Worm (Caenorhabditis elegans): Measurements from ENCODE around the gene F58E6.4.

The F58E6.4 gene

ce11 chrV:9740858-9741257 lies 9.3 kb downstream of the F58E6.4 start, which contains the start of gene sta-2 (continued):
- TF ChIP-seq hlh-17 (GFP tag; optimal IDR thresholded peaks at IDR 0.05; ENCODE audit: borderline replicate concordance), result no peak
- TF ChIP-seq dpl-1 (GFP tag; optimal IDR thresholded peaks at IDR 0.05), result no peak
- peak; percentile 66 for TF ChIP-seq snu-23 (GFP tag; optimal IDR thresholded peaks at IDR 0.05)
- TF ChIP-seq F16B12.6 (tag; optimal IDR thresholded peaks at IDR 0.05), result no peak
- TF ChIP-seq lsy-2 (tag; optimal IDR thresholded peaks at IDR 0.05), result peak in 1 of 2 experiments; percentile 48
- peak; percentile 69 for TF ChIP-seq lin-14 (GFP tag; optimal IDR thresholded peaks at IDR 0.05)
- TF ChIP-seq ceh-82 (tag; optimal IDR thresholded peaks at IDR 0.05), result no peak
- no peak for TF ChIP-seq mep-1 (tag; optimal IDR thresholded peaks at IDR 0.05)
- no peak for TF ChIP-seq ama-1 (optimal IDR thresholded peaks at IDR 0.05)
- no peak for TF ChIP-seq ets-5 (GFP tag; IDR thresholded peaks at IDR 0.05)
- TF ChIP-seq C34B4.2 (tag; optimal IDR thresholded peaks at IDR 0.05), result no peak
- TF ChIP-seq C16A3.4 (tag; optimal IDR thresholded peaks at IDR 0.05), result peak; percentile 20
- TF ChIP-seq hpl-2 (GFP tag; optimal IDR thresholded peaks at IDR 0.05), result no peak
- TF ChIP-seq irx-1 (tag; optimal IDR thresholded peaks at IDR 0.05), result no peak
- TF ChIP-seq unc-30 (tag; optimal IDR thresholded peaks at IDR 0.05), result no peak
- no peak for TF ChIP-seq pag-3 (tag; optimal IDR thresholded peaks at IDR 0.05; ENCODE audit: borderline replicate concordance, insufficient read depth)
- TF ChIP-seq zag-1 (tag; optimal IDR thresholded peaks at IDR 0.05), result no peak
- TF ChIP-seq hlh-4 (tag; optimal IDR thresholded peaks at IDR 0.05), result no peak
- TF ChIP-seq isw-1 (GFP tag; IDR thresholded peaks at IDR 0.05), result no peak
- peak; percentile 93 for TF ChIP-seq nhr-85 (tag)
- no peak for TF ChIP-seq rnt-1 (tag; optimal IDR thresholded peaks at IDR 0.05)
- peak; percentile 35 for TF ChIP-seq unc-130 (tag; optimal IDR thresholded peaks at IDR 0.05)
- no peak for TF ChIP-seq xbp-1 (tag; optimal IDR thresholded peaks at IDR 0.05)
- TF ChIP-seq nhr-237 (tag; optimal IDR thresholded peaks at IDR 0.05), result no peak
- peak; percentile 81 for TF ChIP-seq grh-1 (GFP tag; IDR thresholded peaks at IDR 0.05)
- no peak for TF ChIP-seq mef-2 (tag; optimal IDR thresholded peaks at IDR 0.05)
- TF ChIP-seq lin-13 (GFP tag; optimal IDR thresholded peaks at IDR 0.05), result no peak
- TF ChIP-seq alr-1 (tag; optimal IDR thresholded peaks at IDR 0.05; ENCODE audit: borderline replicate concordance), result no peak

- TF ChIP-seq dsc-1 (tag; optimal IDR thresholded peaks at IDR 0.05), result no peak
- no peak for TF ChIP-seq lin-39 (tag; optimal IDR thresholded peaks at IDR 0.05)
- no peak for TF ChIP-seq aha-1 (tag; optimal IDR thresholded peaks at IDR 0.05)
- no peak for TF ChIP-seq ceh-63 (GFP tag; optimal IDR thresholded peaks at IDR 0.05)
These were observed 10.8 kb downstream of the F58E6.4 start, which contains the start of gene marc-1 for ce11 chrV:9739402-9739801. Gene marc-1 (plus strand): TSS chrV:9739702.

- TF ChIP-seq sup-37 (GFP tag; optimal IDR thresholded peaks at IDR 0.05) (no peak), jun-1 (tag; optimal IDR thresholded peaks at IDR 0.05) (no peak), elt-2 (tag; optimal IDR thresholded peaks at IDR 0.05) (peak; percentile 56), nhr-76 (tag; optimal IDR thresholded peaks at IDR 0.05) (no peak), efl-1 (optimal IDR thresholded peaks at IDR 0.05) (no peak), efl-1 (GFP tag; optimal IDR thresholded peaks at IDR 0.05 in 1 of 2) (peak in 1 of 2 experiments; percentile 73)
These were observed 12.0 kb downstream of the F58E6.4 start for ce11 chrV:9738077-9738705.

ce11 chrV:9737287-9737686 lies 12.9 kb downstream of the F58E6.4 start, which contains the start of gene aqp-4:
Gene aqp-4 (plus strand): TSS chrV:9737556.
- TF ChIP-seq ceh-8 (GFP tag; optimal IDR thresholded peaks at IDR 0.05) (no peak), sox-4 (tag; optimal IDR thresholded peaks at IDR 0.05) (no peak), elt-2 (tag; optimal IDR thresholded peaks at IDR 0.05) (peak; percentile 26)

Measured in whole organism, L1 larva.